Worm (Caenorhabditis elegans) whole organism, early embryonic: ENCODE measurements around the gene mrpl-55.

Experiments
- B0310.2 ChIP-seq: sonication (generic microtip); optimal IDR thresholded peaks from 2 replicates; lab custom pipeline; 2016; ENCODE audit warnings: mild to moderate bottlenecking, missing genetic modification characterization, missing compliant biosample characterization
- F13C5.2 ChIP-seq: sonication (generic microtip); optimal IDR thresholded peaks from 2 replicates; lab custom pipeline; 2017; ENCODE audit warnings: mild to moderate bottlenecking, missing genetic modification characterization, inconsistent platforms, missing compliant biosample characterization
- aly-1 ChIP-seq: sonication (generic microtip); optimal IDR thresholded peaks from 2 replicates; lab custom pipeline; 2016; ENCODE audit warnings: missing genetic modification characterization, missing compliant biosample characterization
- ama-1 ChIP-seq: fragments of 150-350 bp; optimal IDR thresholded peaks from 2 replicates; lab custom pipeline; 2014
- ceh-13 ChIP-seq: fragments of 200-800 bp; sonication (Bioruptor generic); optimal IDR thresholded peaks from 2 replicates; lab custom pipeline; 2018; ENCODE audit warnings: mild to moderate bottlenecking, missing genetic modification characterization, missing compliant biosample characterization
- ceh-36 ChIP-seq: sonication (generic microtip); optimal IDR thresholded peaks from 2 replicates; lab custom pipeline; 2016; ENCODE audit warnings: missing genetic modification characterization, inconsistent platforms, missing compliant biosample characterization
- ets-7 ChIP-seq: sonication (generic microtip); optimal IDR thresholded peaks from 2 replicates; lab custom pipeline; 2016; ENCODE audit warnings: missing genotype, missing genetic modification characterization, missing compliant biosample characterization
- flt-1 ChIP-seq: fragments of 200-800 bp; sonication (Bioruptor generic); IDR thresholded peaks from 2 replicates; pipeline ENCODE4 v1.3.6; 2022; ENCODE audit warnings: missing genetic modification characterization, missing compliant biosample characterization
- hmbx-1 ChIP-seq: sonication (generic microtip); optimal IDR thresholded peaks from 2 replicates; lab custom pipeline; 2016; ENCODE audit warnings: mild to moderate bottlenecking, missing genetic modification characterization, missing compliant biosample characterization
- hmg-4 ChIP-seq: fragments of 200-800 bp; sonication (Bioruptor generic); optimal IDR thresholded peaks from 2 replicates; lab custom pipeline; 2018; ENCODE audit warnings: mild to moderate bottlenecking, missing genetic modification characterization, missing compliant biosample characterization
- hnd-1 ChIP-seq: sonication (generic microtip); optimal IDR thresholded peaks from 2 replicates; lab custom pipeline; 2016; ENCODE audit warnings: missing genetic modification characterization, missing compliant biosample characterization
- pes-1 ChIP-seq: fragments of 200-800 bp; sonication (Bioruptor generic); IDR thresholded peaks from 2 replicates; pipeline ENCODE4 v1.3.6; 2022; ENCODE audit warnings: missing genetic modification reagents, missing genetic modification characterization, missing compliant biosample characterization
- scrt-1 ChIP-seq: fragments of 200-800 bp; sonication (Bioruptor generic); IDR thresholded peaks from 2 replicates; pipeline ENCODE4 v1.3.6; 2022; ENCODE audit warnings: missing genetic modification characterization, missing compliant biosample characterization
- sea-1 ChIP-seq: fragments of 200-800 bp; sonication (Bioruptor generic); conservative IDR thresholded peaks from 2 replicates; pipeline ENCODE4 v1.3.6; 2022; ENCODE audit warnings: missing genetic modification characterization, missing compliant biosample characterization
- tbx-11 ChIP-seq: fragments of 200-800 bp; sonication (Bioruptor generic); IDR thresholded peaks from 2 replicates; pipeline ENCODE4 v1.3.6; 2022; ENCODE audit warnings: missing genetic modification characterization, missing compliant biosample characterization
- tbx-37 ChIP-seq: fragments of 200-800 bp; sonication (Bioruptor generic); conservative IDR thresholded peaks from 2 replicates; pipeline ENCODE4 v1.3.6; 2022; ENCODE audit warnings: missing genetic modification reagents, missing genetic modification characterization, missing compliant biosample characterization
- tra-4 ChIP-seq: sonication (generic microtip); optimal IDR thresholded peaks from 2 replicates; lab custom pipeline; 2017; ENCODE audit warnings: missing genetic modification characterization, missing compliant biosample characterization

The mrpl-55 gene

DNA sequence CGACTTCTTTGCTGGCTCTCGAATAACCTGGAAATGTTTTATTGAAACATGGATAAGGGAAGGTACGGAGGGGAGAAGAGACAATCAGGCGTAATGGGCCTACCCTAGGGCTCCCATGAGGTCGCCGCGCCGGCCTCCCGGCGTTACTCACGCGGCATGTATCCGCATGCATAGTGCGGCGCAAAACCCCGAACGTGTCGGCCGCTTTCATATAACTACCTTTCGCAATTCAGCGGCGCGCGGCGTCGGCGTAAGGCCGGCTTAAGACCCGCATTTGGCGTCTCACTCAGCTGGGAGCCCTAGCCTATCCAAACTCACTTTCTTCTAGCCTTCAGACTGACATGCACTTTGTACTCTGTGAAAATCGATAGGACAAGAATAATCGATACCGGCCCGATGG lies 18.3 kb downstream of the mrpl-55 start:
- no peak for TF ChIP-seq aly-1 (tag; lab: Kevin White, UChicago)
- TF ChIP-seq hmbx-1 (tag; lab: Kevin White, UChicago): no peak
- TF ChIP-seq tra-4 (tag; lab: Kevin White, UChicago): no peak
- no peak for TF ChIP-seq ceh-13
- TF ChIP-seq flt-1 (GFP tag; lab: Robert Waterston, UW): no peak
- no peak for TF ChIP-seq F13C5.2 (tag; lab: Kevin White, UChicago)
- TF ChIP-seq hmg-4: no peak
- no peak for TF ChIP-seq ets-7 (tag; lab: Kevin White, UChicago)

DNA sequence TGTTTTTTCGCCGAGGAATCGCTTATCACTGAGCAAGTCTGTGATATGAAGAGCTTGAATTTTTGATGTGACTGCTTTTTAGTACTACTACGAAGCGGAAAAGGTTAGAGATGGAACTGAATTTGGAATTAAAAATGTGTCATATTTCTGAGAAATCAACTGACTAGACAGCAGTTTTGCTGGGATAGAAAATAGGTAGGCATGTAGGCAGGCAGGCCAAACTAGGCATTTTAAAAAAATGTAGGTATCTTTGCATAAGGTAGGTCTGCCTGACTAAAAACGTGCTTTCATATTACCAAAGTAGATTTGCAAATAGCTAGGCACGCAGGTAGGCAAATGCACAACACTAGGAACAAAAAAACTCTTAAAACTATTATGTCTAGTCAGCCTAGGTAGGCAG lies 22.8 kb downstream of the mrpl-55 start:
- no peak for TF ChIP-seq scrt-1 (GFP tag; lab: Robert Waterston, UW)
- no peak for TF ChIP-seq tbx-37 (GFP tag; lab: Robert Waterston, UW)
- TF ChIP-seq B0310.2 (tag; lab: Kevin White, UChicago): no peak
- no peak for TF ChIP-seq tbx-11 (GFP tag; lab: Robert Waterston, UW)
- no peak for TF ChIP-seq pes-1
- TF ChIP-seq aly-1 (tag; lab: Kevin White, UChicago): no peak
- no peak for TF ChIP-seq hmg-4
- TF ChIP-seq hmbx-1 (tag; lab: Kevin White, UChicago): no peak
- TF ChIP-seq F13C5.2 (tag; lab: Kevin White, UChicago): no peak
- no peak for TF ChIP-seq ets-7 (tag; lab: Kevin White, UChicago)
- no peak for TF ChIP-seq tra-4 (tag; lab: Kevin White, UChicago)
- no peak for TF ChIP-seq ceh-36 (tag; lab: Kevin White, UChicago)
- no peak for TF ChIP-seq flt-1 (GFP tag; lab: Robert Waterston, UW)
- no peak for TF ChIP-seq sea-1 (GFP tag; lab: Robert Waterston, UW)
- TF ChIP-seq hnd-1 (tag; lab: Kevin White, UChicago): no peak
- TF ChIP-seq ama-1: no peak
- TF ChIP-seq ceh-13: no peak

DNA sequence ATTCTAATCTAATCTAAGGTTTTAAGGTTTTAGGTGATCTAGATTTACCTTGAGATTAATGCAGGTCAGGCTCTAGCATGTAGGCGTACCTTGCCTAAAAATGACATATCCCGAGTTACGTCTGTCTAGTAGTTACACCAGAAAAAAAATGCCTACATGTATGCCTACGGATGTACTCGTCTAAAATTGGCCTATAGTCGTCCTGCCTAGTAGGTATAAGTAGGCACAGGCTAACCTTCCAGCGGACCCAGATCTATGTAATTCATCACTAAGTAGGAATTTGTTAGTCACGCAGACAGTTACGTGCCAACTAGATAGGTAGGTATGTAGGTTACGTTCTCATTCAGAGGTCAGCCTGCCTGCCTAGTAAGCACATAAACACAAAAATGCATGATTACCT lies 23.5 kb downstream of the mrpl-55 start:
- TF ChIP-seq ceh-36 (tag; lab: Kevin White, UChicago) (no peak), ets-7 (tag; lab: Kevin White, UChicago) (no peak), scrt-1 (GFP tag; lab: Robert Waterston, UW) (no peak)

DNA sequence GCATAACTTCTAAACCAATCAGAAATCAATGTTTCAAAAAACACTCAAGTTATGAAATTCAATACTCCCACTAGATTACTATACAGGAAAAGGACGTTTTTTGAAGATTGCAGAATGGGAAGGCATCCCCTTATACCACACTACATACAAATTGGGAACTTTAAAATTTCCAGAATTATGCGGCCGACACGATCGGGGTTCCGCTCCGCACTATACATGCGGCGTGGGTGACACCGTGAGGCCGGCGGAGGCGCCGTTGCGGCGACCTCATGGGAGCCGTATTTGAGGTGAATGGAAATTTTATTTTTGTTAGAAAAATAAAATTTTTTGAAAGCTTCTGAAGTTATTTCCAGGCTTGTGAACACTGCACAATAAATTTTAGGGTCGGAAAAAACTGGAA lies 24.5 kb downstream of the mrpl-55 start:
- TF ChIP-seq tra-4 (tag; lab: Kevin White, UChicago): no peak
- no peak for TF ChIP-seq pes-1
- TF ChIP-seq B0310.2 (tag; lab: Kevin White, UChicago): no peak
- TF ChIP-seq hmbx-1 (tag; lab: Kevin White, UChicago): no peak
- TF ChIP-seq ama-1: no peak
- no peak for TF ChIP-seq ceh-13
- TF ChIP-seq scrt-1 (GFP tag; lab: Robert Waterston, UW): no peak
- TF ChIP-seq tbx-11 (GFP tag; lab: Robert Waterston, UW): no peak
- TF ChIP-seq hnd-1 (tag; lab: Kevin White, UChicago): no peak
- TF ChIP-seq aly-1 (tag; lab: Kevin White, UChicago): no peak
- TF ChIP-seq F13C5.2 (tag; lab: Kevin White, UChicago): no peak
- TF ChIP-seq flt-1 (GFP tag; lab: Robert Waterston, UW): no peak
- no peak for TF ChIP-seq tbx-37 (GFP tag; lab: Robert Waterston, UW)
- TF ChIP-seq sea-1 (GFP tag; lab: Robert Waterston, UW): no peak
- no peak for TF ChIP-seq ceh-36 (tag; lab: Kevin White, UChicago)
- no peak for TF ChIP-seq hmg-4
- no peak for TF ChIP-seq ets-7 (tag; lab: Kevin White, UChicago)

DNA sequence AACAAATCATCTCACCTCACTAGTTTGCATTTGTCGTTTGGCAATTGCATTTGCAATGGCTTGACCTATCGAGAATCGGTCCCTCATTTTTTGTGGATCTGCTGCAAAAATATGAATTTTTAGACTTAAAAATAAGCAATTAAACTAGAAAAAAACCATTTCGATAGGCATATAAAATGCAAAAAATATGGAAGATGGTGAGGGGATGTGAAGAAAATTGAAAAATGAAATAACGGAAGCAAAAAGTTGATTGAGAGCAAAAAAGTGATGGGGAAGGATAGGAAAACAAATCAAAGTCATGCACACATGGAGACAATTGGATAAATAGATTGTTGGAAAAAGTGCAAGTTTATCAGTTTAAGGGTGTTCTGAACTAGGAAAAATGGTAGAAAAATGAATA lies 37.3 kb downstream of the mrpl-55 start, which contains the start of gene npr-37:
TSS of gene npr-37 (minus strand) at position 101 of the 400 bp plus-strand sequence.
- no peak for TF ChIP-seq aly-1 (tag; lab: Kevin White, UChicago)
- no peak for TF ChIP-seq tra-4 (tag; lab: Kevin White, UChicago)
- no peak for TF ChIP-seq ceh-13
- TF ChIP-seq hmbx-1 (tag; lab: Kevin White, UChicago): no peak
- no peak for TF ChIP-seq hnd-1 (tag; lab: Kevin White, UChicago)
- no peak for TF ChIP-seq tbx-37 (GFP tag; lab: Robert Waterston, UW)
- no peak for TF ChIP-seq ets-7 (tag; lab: Kevin White, UChicago)
- no peak for TF ChIP-seq scrt-1 (GFP tag; lab: Robert Waterston, UW)
- no peak for TF ChIP-seq hmg-4
- no peak for TF ChIP-seq tbx-11 (GFP tag; lab: Robert Waterston, UW)

DNA sequence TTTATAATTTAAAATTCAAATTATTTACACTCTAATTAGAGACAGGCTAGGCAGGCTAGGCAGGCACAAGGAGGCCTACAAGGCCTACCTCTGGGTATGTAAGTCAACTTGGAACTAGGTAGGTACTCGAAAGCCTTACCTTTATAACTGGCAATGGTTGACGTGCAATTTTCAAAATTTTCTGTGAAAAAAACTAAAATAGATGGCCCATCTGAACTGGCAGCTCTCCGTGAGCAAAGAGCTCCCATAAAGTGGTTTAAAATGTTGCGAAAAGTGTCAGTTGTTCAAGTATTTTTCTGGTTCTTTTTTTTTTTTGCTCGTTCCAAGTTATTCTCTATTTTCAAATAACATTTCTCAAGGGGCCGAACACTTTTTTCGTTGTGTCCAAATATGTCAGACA lies 40.2 kb downstream of the mrpl-55 start:
- TF ChIP-seq B0310.2 (tag; lab: Kevin White, UChicago): no peak

DNA sequence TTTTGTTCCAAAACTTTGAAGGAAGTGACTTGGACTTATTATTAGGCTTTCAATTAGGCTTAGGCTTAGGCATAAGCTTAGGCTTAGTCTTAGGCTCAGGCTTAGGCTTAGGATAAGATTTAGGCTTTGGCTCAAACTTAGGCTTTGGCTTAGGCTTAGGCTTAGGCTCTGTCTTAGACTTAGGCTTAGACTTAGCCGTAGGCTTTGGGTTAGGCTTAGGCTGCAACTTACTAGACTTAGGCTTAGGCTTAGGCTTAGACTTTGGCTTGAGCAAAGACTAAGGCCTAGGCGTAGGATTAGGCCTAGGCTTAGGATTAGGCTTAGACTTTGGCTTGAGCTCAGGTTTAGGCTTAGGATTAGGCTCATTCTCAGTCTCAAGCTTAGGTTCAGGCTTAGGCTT lies 41.0 kb downstream of the mrpl-55 start:
- TF ChIP-seq tbx-11 (GFP tag; lab: Robert Waterston, UW) (no peak), ceh-36 (tag; lab: Kevin White, UChicago) (peak; percentile 58)
